Worm (Caenorhabditis elegans): ENCODE results near the gene BE10.4.

DNA sequence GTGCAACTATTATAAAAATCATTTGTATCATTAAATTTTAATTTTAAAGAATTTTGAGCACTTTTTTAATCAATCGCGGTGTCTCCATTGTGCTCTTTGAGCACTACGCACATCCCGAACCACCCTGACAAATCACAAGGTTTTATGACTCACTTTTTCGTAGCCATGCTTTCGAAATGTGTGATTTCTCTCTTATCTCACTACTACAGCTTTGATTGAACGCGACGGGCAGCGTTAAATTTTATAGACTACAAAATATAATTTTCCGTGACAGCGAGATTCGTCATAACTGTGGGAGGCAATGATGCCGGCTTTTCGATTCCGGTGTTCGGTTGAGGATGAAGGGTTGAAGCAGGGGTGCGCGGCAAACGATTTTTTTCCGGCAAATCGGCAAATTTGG is 36.4 kb downstream of the BE10.4 start:
- TF ChIP-seq ztf-1 (GFP tag; conservative IDR thresholded peaks at IDR 0.05) (no peak), ama-1 (optimal IDR thresholded peaks at IDR 0.05) (no peak), lin-13 (GFP tag; optimal IDR thresholded peaks at IDR 0.05) (no peak), nhr-11 (tag; optimal IDR thresholded peaks at IDR 0.05) (no peak), lsy-2 (tag; optimal IDR thresholded peaks at IDR 0.05) (no peak), aly-2 (tag; optimal IDR thresholded peaks at IDR 0.05) (no peak), nhr-77 (tag; optimal IDR thresholded peaks at IDR 0.05) (no peak)

Measured in whole organism, L2 larva.